Worm (Caenorhabditis elegans): ENCODE data around the gene str-185.

DNA sequence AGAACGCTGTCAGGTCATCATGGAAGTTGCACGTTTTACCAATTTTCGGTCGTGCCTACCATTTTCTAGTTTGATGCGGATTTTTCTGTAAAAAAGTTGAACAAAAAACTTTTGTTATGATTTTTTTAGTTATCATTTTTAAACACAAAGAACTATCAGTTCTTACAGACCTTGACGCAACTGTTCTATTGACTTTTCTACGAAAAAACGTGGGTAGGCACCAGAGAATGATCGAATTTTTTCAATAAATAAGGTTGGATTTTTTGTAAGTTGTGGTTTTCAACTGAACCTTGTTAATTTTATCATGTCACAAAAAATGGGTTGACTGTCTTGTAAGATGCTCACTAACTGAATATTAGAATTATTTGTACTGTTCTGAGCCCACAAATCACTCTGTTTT, 48.8 kb upstream of the str-185 start:
- TF ChIP-seq unc-62 (GFP tag; optimal IDR thresholded peaks at IDR 0.05) (no peak), lsy-2 (tag; optimal IDR thresholded peaks at IDR 0.05) (no peak), nhr-2 (tag; optimal IDR thresholded peaks at IDR 0.05) (no peak), pha-4 (tag; optimal IDR thresholded peaks at IDR 0.05) (no peak), nhr-28 (tag; optimal IDR thresholded peaks at IDR 0.05) (no peak), nhr-76 (tag; optimal IDR thresholded peaks at IDR 0.05) (no peak), elt-1 (tag; optimal IDR thresholded peaks at IDR 0.05; ENCODE audit: borderline replicate concordance, insufficient read depth) (no peak), nhr-12 (tag; optimal IDR thresholded peaks at IDR 0.05) (no peak), bed-3 (GFP tag; optimal IDR thresholded peaks at IDR 0.05) (no peak), elt-3 (tag; optimal IDR thresholded peaks at IDR 0.05) (no peak), snpc-4 (tag; optimal IDR thresholded peaks at IDR 0.05) (no peak), zip-8 (tag; optimal IDR thresholded peaks at IDR 0.05) (no peak)

Measured in whole organism, mixed stage, embryonic.